Fruit fly (Drosophila melanogaster) S2 (cell line): Measurements from ENCODE around the gene path.

ENCODE experiments used
- CG8478 ChIP-seq: fragments of >200 bp; optimal IDR thresholded peaks from 2 replicates; lab custom pipeline; 2018
- CTCF ChIP-seq, 2 experiments: fragments of >200 bp; optimal IDR thresholded peaks; 2 replicates each; lab custom pipeline; 2018

- TF ChIP-seq CTCF (optimal IDR thresholded peaks at IDR 0.05; lab: Kevin White, UChicago) (no peak), CG8478 (no peak)
Measured at dm6 chr3L:9552190-9552809, 47.2 kb upstream of the path start.
